Worm (Caenorhabditis elegans): ENCODE results near the gene Y53F4B.62.

- TF ChIP-seq nhr-11 (tag; optimal IDR thresholded peaks at IDR 0.05) (no peak), elt-3 (tag; optimal IDR thresholded peaks at IDR 0.05) (no peak), elt-2 (tag; optimal IDR thresholded peaks at IDR 0.05) (no peak), pha-4 (tag; optimal IDR thresholded peaks at IDR 0.05) (no peak), nhr-12 (tag; optimal IDR thresholded peaks at IDR 0.05) (no peak), skn-1 (tag; optimal IDR thresholded peaks at IDR 0.05) (no peak), ama-1 (optimal IDR thresholded peaks at IDR 0.05) (no peak), mml-1 (tag; optimal IDR thresholded peaks at IDR 0.05) (no peak)
Measured at ce11 chrII:15089896-15090230, 40.5 kb downstream of the Y53F4B.62 start, which contains the start of gene Y53F4B.21.
